Fruit fly (Drosophila melanogaster) whole organism: Measurements from ENCODE around the gene CG14036.

Experiments used
- CG8478 ChIP-seq: fragments of >200 bp; optimal IDR thresholded peaks from 2 replicates; lab custom pipeline; 2018; ENCODE audit warnings: inconsistent platforms
- pan ChIP-seq: fragments of >200 bp; optimal IDR thresholded peaks from 2 replicates; lab custom pipeline; 2017
- usp ChIP-seq: fragments of >200 bp; optimal IDR thresholded peaks from 2 replicates; lab custom pipeline; 2017; ENCODE audit warnings: missing biosample characterization, missing genetic modification characterization, mixed read lengths

DNA sequence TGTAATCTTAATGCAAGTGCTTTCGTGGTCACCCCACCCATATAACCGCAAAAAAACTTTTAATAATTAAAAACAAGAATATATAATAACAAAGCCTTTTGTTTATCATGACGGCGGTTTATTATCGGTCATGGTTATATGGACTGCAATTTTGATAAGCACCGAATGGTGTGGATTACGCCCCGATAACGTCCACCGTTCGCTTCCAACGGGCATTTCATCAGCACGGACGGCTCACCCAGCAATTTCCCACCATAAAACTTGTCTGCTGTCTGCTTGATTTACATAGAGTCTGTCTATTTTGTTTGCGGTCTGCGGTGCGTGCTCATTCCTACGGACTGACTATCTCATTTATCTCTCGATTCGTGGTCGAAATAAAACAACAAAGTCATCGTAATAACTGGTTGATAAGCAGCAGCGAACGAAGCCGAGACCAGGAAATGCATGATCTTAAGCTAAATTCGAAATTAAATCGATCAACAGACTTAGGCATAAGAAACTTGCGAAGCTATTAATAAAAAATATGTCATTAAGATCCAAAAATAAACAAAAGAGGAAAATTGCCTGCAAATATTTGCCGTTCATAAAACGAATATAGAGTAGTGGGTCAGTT lies 40.6 kb upstream of the CG14036 start:
- no peak for TF ChIP-seq CG8478 (lab: Kevin White, UChicago)
- TF ChIP-seq pan (lab: Kevin White, UChicago): no peak
- TF ChIP-seq usp (GFP tag; lab: Kevin White, UChicago): no peak
